Worm (Caenorhabditis elegans): ENCODE data around the gene mig-38.

- no peak for TF ChIP-seq ZK546.5 (tag; optimal IDR thresholded peaks at IDR 0.05)
- TF ChIP-seq unc-39 (tag; optimal IDR thresholded peaks at IDR 0.05): no peak
- TF ChIP-seq sem-4 (tag; optimal IDR thresholded peaks at IDR 0.05): no peak
- no peak for TF ChIP-seq aly-2 (tag; optimal IDR thresholded peaks at IDR 0.05)
- TF ChIP-seq ceh-82 (tag; optimal IDR thresholded peaks at IDR 0.05): no peak
- no peak for TF ChIP-seq elt-3 (tag; optimal IDR thresholded peaks at IDR 0.05)
- TF ChIP-seq nhr-12 (tag; optimal IDR thresholded peaks at IDR 0.05): no peak
- no peak for TF ChIP-seq elt-1 (tag; optimal IDR thresholded peaks at IDR 0.05)
- no peak for TF ChIP-seq nhr-237 (tag; optimal IDR thresholded peaks at IDR 0.05)
- no peak for TF ChIP-seq zag-1 (tag; optimal IDR thresholded peaks at IDR 0.05)
- no peak for TF ChIP-seq nhr-11 (tag; optimal IDR thresholded peaks at IDR 0.05)
- no peak for TF ChIP-seq snpc-4 (tag; optimal IDR thresholded peaks at IDR 0.05)
- no peak for TF ChIP-seq alr-1 (tag; optimal IDR thresholded peaks at IDR 0.05)
- no peak for TF ChIP-seq skn-1 (tag; optimal IDR thresholded peaks at IDR 0.05)
Observed at ce11 chrIV:11561677-11562076, 32.4 kb upstream of the mig-38 start, which contains the start of gene F12F6.7.
